Worm (Caenorhabditis elegans) whole organism, L1 larva: ENCODE results near the gene B0524.2.

Source experiments
- C04F5.9 ChIP-seq: sonication (generic microtip); optimal IDR thresholded peaks from 2 replicates; lab custom pipeline; 2016; ENCODE audit warnings: missing genetic modification characterization, missing compliant biosample characterization
- F16B12.6 ChIP-seq: fragments of 150-350 bp; optimal IDR thresholded peaks from 2 replicates; lab custom pipeline; 2014; ENCODE audit warnings: missing biosample characterization, missing genetic modification characterization
- aha-1 ChIP-seq: fragments of 150-350 bp; optimal IDR thresholded peaks from 2 replicates; lab custom pipeline; 2014; ENCODE audit warnings: missing biosample characterization, missing genetic modification characterization
- alr-1 ChIP-seq: fragments of 200-800 bp; sonication (Bioruptor generic); optimal IDR thresholded peaks from 2 replicates; lab custom pipeline; 2018; ENCODE audit warnings: borderline replicate concordance, mild to moderate bottlenecking, missing genetic modification characterization, missing compliant biosample characterization
- ama-1 ChIP-seq: fragments of 150-350 bp; optimal IDR thresholded peaks from 2 replicates; lab custom pipeline; 2014
- blmp-1 ChIP-seq: fragments of 150-350 bp; optimal IDR thresholded peaks from 2 replicates; lab custom pipeline; 2014; ENCODE audit warnings: missing biosample characterization, missing genetic modification characterization
- ceh-63 ChIP-seq: fragments of 200-800 bp; sonication (Bioruptor generic); optimal IDR thresholded peaks from 2 replicates; lab custom pipeline; 2018; ENCODE audit warnings: mild to moderate bottlenecking, missing genetic modification characterization, missing compliant biosample characterization
- ceh-82 ChIP-seq, 3 experiments: fragments of 150-350 bp in 1 of 3; sonication (generic microtip) in 2 of 3; optimal IDR thresholded peaks; 2 replicates each; lab custom pipeline; 2014 to 2017; ENCODE audit warnings: missing biosample characterization in 3 of 3, missing genetic modification characterization in 3 of 3
- ceh-88 ChIP-seq: fragments of 200-800 bp; sonication (Bioruptor generic); IDR thresholded peaks from 2 replicates; pipeline ENCODE4 v1.3.6; 2022; ENCODE audit warnings: missing genetic modification characterization, missing compliant biosample characterization
- ceh-90 ChIP-seq: sonication (generic microtip); optimal IDR thresholded peaks from 2 replicates; lab custom pipeline; 2016; ENCODE audit warnings: missing genetic modification characterization, missing compliant biosample characterization
- ces-1 ChIP-seq: fragments of 150-350 bp; optimal IDR thresholded peaks from 2 replicates; lab custom pipeline; 2014; ENCODE audit warnings: missing biosample characterization, missing genetic modification reagents, missing genetic modification characterization
- dpl-1 ChIP-seq, 3 experiments: fragments of 150-350 bp in 2 of 3; sonication (generic microtip) in 1 of 3; optimal IDR thresholded peaks; 2 replicates each; lab custom pipeline; 2014 to 2017; ENCODE audit warnings: missing biosample characterization in 3 of 3, missing genetic modification characterization in 3 of 3, missing genetic modification reagents in 3 of 3
- dsc-1 ChIP-seq: sonication (generic microtip); optimal IDR thresholded peaks from 2 replicates; lab custom pipeline; 2016; ENCODE audit warnings: mild to moderate bottlenecking, missing genetic modification characterization, missing compliant biosample characterization
- efl-1 ChIP-seq, 4 experiments: fragments of 150-350 bp; optimal IDR thresholded peaks in 3 of 4; peaks in 1 of 4; 1 replicate in 1 of 4; 2 replicates in 3 of 4; lab custom pipeline; 2014; ENCODE audit warnings: missing biosample characterization in 2 of 4, missing genetic modification characterization in 2 of 4, missing genetic modification reagents in 2 of 4
- egl-13 ChIP-seq: sonication (generic microtip); optimal IDR thresholded peaks from 2 replicates; lab custom pipeline; 2016; ENCODE audit warnings: missing genotype, missing genetic modification reagents, missing genetic modification characterization, missing compliant biosample characterization
- elt-2 ChIP-seq: sonication (generic microtip); optimal IDR thresholded peaks from 2 replicates; lab custom pipeline; 2016; ENCODE audit warnings: missing genetic modification characterization, mild to moderate bottlenecking, inconsistent platforms, missing compliant biosample characterization, missing genetic modification reagents
- elt-3 ChIP-seq, 6 experiments: fragments of 150-350 bp in 1 of 6; sonication (generic microtip); optimal IDR thresholded peaks; 2 replicates each; lab custom pipeline; 2017 to 2018; ENCODE audit warnings: missing biosample characterization in 6 of 6, missing genetic modification characterization in 6 of 6, inconsistent platforms in 1 of 6
- ets-5 ChIP-seq: fragments of 200-800 bp; sonication (Bioruptor generic); IDR thresholded peaks from 2 replicates; pipeline ENCODE4 v1.3.6; 2022; ENCODE audit warnings: missing genetic modification characterization, missing compliant biosample characterization
- fkh-10 ChIP-seq: sonication (generic microtip); optimal IDR thresholded peaks from 2 replicates; lab custom pipeline; 2017; ENCODE audit warnings: missing biosample characterization, missing genetic modification reagents, missing genetic modification characterization
- fkh-4 ChIP-seq: sonication (generic microtip); optimal IDR thresholded peaks from 2 replicates; lab custom pipeline; 2016; ENCODE audit warnings: missing compliant biosample characterization, missing genetic modification characterization, borderline replicate concordance
- fos-1 ChIP-seq: fragments of 150-350 bp; optimal IDR thresholded peaks from 2 replicates; lab custom pipeline; 2014; ENCODE audit warnings: missing biosample characterization, missing genetic modification characterization
- hlh-4 ChIP-seq: sonication (generic microtip); optimal IDR thresholded peaks from 2 replicates; lab custom pipeline; 2016; ENCODE audit warnings: mild to moderate bottlenecking, missing genetic modification characterization, missing compliant biosample characterization
- hpl-2 ChIP-seq: fragments of 150-350 bp; optimal IDR thresholded peaks from 2 replicates; lab custom pipeline; 2014; ENCODE audit warnings: missing biosample characterization, missing genetic modification reagents, missing genetic modification characterization
- irx-1 ChIP-seq: sonication (generic microtip); optimal IDR thresholded peaks from 2 replicates; lab custom pipeline; 2016; ENCODE audit warnings: missing genetic modification characterization, missing compliant biosample characterization
- lin-13 ChIP-seq: fragments of 150-350 bp; optimal IDR thresholded peaks from 2 replicates; lab custom pipeline; 2014; ENCODE audit warnings: missing biosample characterization, missing genetic modification reagents, missing genetic modification characterization
- lin-14 ChIP-seq: fragments of 200-800 bp; sonication (Bioruptor generic); optimal IDR thresholded peaks from 2 replicates; lab custom pipeline; 2018; ENCODE audit warnings: mild to moderate bottlenecking, missing genetic modification characterization, moderate library complexity, missing compliant biosample characterization
- lin-15B ChIP-seq: fragments of 150-350 bp; sonication (generic microtip); optimal IDR thresholded peaks from 3 replicates; lab custom pipeline; 2014; ENCODE audit warnings: missing biosample characterization, missing genetic modification characterization
- lin-39 ChIP-seq: fragments of 150-350 bp; optimal IDR thresholded peaks from 2 replicates; lab custom pipeline; 2014; ENCODE audit warnings: missing biosample characterization, missing genetic modification reagents, missing genetic modification characterization
- mab-9 ChIP-seq: fragments of 200-800 bp; sonication (Bioruptor generic); IDR thresholded peaks from 2 replicates; pipeline ENCODE4 v1.3.6; 2022; ENCODE audit warnings: missing genetic modification reagents, missing genetic modification characterization, missing compliant biosample characterization
- mdl-1 ChIP-seq, 2 experiments: fragments of 150-350 bp; optimal IDR thresholded peaks; 2 replicates each; lab custom pipeline; 2014 to 2017; ENCODE audit warnings: missing biosample characterization in 2 of 2, missing genetic modification characterization in 2 of 2, inconsistent platforms in 1 of 2
- mef-2 ChIP-seq: fragments of 150-350 bp; optimal IDR thresholded peaks from 2 replicates; lab custom pipeline; 2014; ENCODE audit warnings: missing biosample characterization, missing genetic modification characterization
- mep-1 ChIP-seq: fragments of 150-350 bp; optimal IDR thresholded peaks from 2 replicates; lab custom pipeline; 2014; ENCODE audit warnings: missing biosample characterization, missing genetic modification characterization
- nhr-19 ChIP-seq: fragments of 200-800 bp; sonication (Bioruptor generic); conservative IDR thresholded peaks from 2 replicates; pipeline ENCODE4 v1.3.6; 2022; ENCODE audit warnings: missing genetic modification characterization, missing compliant biosample characterization
- nhr-20 ChIP-seq: sonication (generic microtip); optimal IDR thresholded peaks from 2 replicates; lab custom pipeline; 2016; ENCODE audit warnings: mild to moderate bottlenecking, missing genetic modification characterization, missing compliant biosample characterization
- nhr-237 ChIP-seq: fragments of 150-350 bp; optimal IDR thresholded peaks from 2 replicates; lab custom pipeline; 2014; ENCODE audit warnings: missing biosample characterization, missing genetic modification characterization
- nhr-71 ChIP-seq: sonication (generic microtip); optimal IDR thresholded peaks from 2 replicates; lab custom pipeline; 2016; ENCODE audit warnings: mild to moderate bottlenecking, missing genetic modification characterization, moderate library complexity, missing compliant biosample characterization
- nhr-76 ChIP-seq: sonication (generic microtip); optimal IDR thresholded peaks from 2 replicates; lab custom pipeline; 2017; ENCODE audit warnings: missing biosample characterization, missing genetic modification characterization
- pax-3 ChIP-seq: fragments of 200-800 bp; sonication (Bioruptor generic); optimal IDR thresholded peaks from 2 replicates; lab custom pipeline; 2018; ENCODE audit warnings: mild to moderate bottlenecking, missing genetic modification characterization, moderate library complexity, missing compliant biosample characterization
- snu-23 ChIP-seq: sonication (generic microtip); optimal IDR thresholded peaks from 2 replicates; lab custom pipeline; 2016; ENCODE audit warnings: missing genetic modification characterization, missing compliant biosample characterization
- sox-4 ChIP-seq: sonication (generic microtip); optimal IDR thresholded peaks from 2 replicates; lab custom pipeline; 2016; ENCODE audit warnings: missing genetic modification characterization, missing compliant biosample characterization
- sptf-1 ChIP-seq: fragments of 150-350 bp; optimal IDR thresholded peaks from 2 replicates; lab custom pipeline; 2014; ENCODE audit warnings: missing biosample characterization, missing genetic modification characterization
- swsn-7 ChIP-seq: sonication (generic microtip); optimal IDR thresholded peaks from 2 replicates; lab custom pipeline; 2016; ENCODE audit warnings: missing genetic modification characterization, missing compliant biosample characterization
- tbx-2 ChIP-seq: sonication (generic microtip); optimal IDR thresholded peaks from 2 replicates; lab custom pipeline; 2016; ENCODE audit warnings: missing genetic modification characterization, missing compliant biosample characterization
- tlp-1 ChIP-seq: fragments of 150-350 bp; optimal IDR thresholded peaks from 2 replicates; lab custom pipeline; 2014; ENCODE audit warnings: missing biosample characterization, missing genetic modification characterization
- unc-130 ChIP-seq: fragments of 150-350 bp; optimal IDR thresholded peaks from 2 replicates; lab custom pipeline; 2017; ENCODE audit warnings: missing biosample characterization, missing genetic modification characterization, inconsistent platforms
- unc-30 ChIP-seq: sonication (generic microtip); optimal IDR thresholded peaks from 2 replicates; lab custom pipeline; 2017; ENCODE audit warnings: missing biosample characterization, missing genetic modification characterization
- unc-62 ChIP-seq: fragments of 150-350 bp; optimal IDR thresholded peaks from 2 replicates; lab custom pipeline; 2014; ENCODE audit warnings: missing biosample characterization, missing genetic modification reagents, missing genetic modification characterization
- xbp-1 ChIP-seq: sonication (generic microtip); optimal IDR thresholded peaks from 2 replicates; lab custom pipeline; 2016; ENCODE audit warnings: missing genetic modification characterization, missing compliant biosample characterization
- zag-1 ChIP-seq: fragments of 150-350 bp; optimal IDR thresholded peaks from 2 replicates; lab custom pipeline; 2014; ENCODE audit warnings: missing biosample characterization, missing genetic modification characterization
- zip-4 ChIP-seq: fragments of 200-800 bp; sonication (Bioruptor generic); optimal IDR thresholded peaks from 2 replicates; lab custom pipeline; 2018; ENCODE audit warnings: mild to moderate bottlenecking, missing genetic modification characterization, moderate library complexity, missing compliant biosample characterization
- ztf-11 ChIP-seq, 2 experiments: sonication (generic microtip); optimal IDR thresholded peaks; 2 replicates each; lab custom pipeline; 2016 to 2017; ENCODE audit warnings: missing genetic modification characterization in 2 of 2, missing biosample characterization in 1 of 2, missing compliant biosample characterization in 1 of 2
- ztf-4 ChIP-seq: fragments of 150-350 bp; optimal IDR thresholded peaks from 2 replicates; lab custom pipeline; 2014; ENCODE audit warnings: missing biosample characterization, missing genetic modification characterization

Gene B0524.2

ce11 chrIII:1925048-1925537 is 31.2 kb downstream of the B0524.2 start (continued):
- peak; percentile 82 for TF ChIP-seq mep-1 (tag; lab: Kevin White, UChicago)
- TF ChIP-seq lin-14 (GFP tag; lab: Kevin White, UChicago) = peak; percentile 100
- peak; percentile 91 for TF ChIP-seq ceh-88 (GFP tag; lab: Robert Waterston, UW)
- peak; percentile 30 for TF ChIP-seq ama-1
- TF ChIP-seq ceh-63 (GFP tag; lab: Kevin White, UChicago) = no peak
- peak; percentile 81 for TF ChIP-seq unc-62 (GFP tag; lab: Kevin White, UChicago)
- TF ChIP-seq ets-5 (GFP tag; lab: Robert Waterston, UW) = no peak
- TF ChIP-seq xbp-1 (tag; lab: Kevin White, UChicago) = peak; percentile 94
- peak; percentile 97 for TF ChIP-seq unc-130 (tag; lab: Kevin White, UChicago)
- TF ChIP-seq fos-1 = peak; percentile 92
- peak; percentile 84 for TF ChIP-seq zag-1 (tag; lab: Kevin White, UChicago)
- TF ChIP-seq alr-1 = no peak
- peak in 1 of 2 experiments; percentile 89 for TF ChIP-seq ztf-11 (tag; optimal IDR thresholded peaks at IDR 0.05; lab: Kevin White, UChicago)
- peak; percentile 89 for TF ChIP-seq aha-1 (tag; lab: Kevin White, UChicago)
- TF ChIP-seq elt-2 (tag; lab: Kevin White, UChicago) = peak; percentile 99
- TF ChIP-seq ceh-82 (tag; optimal IDR thresholded peaks at IDR 0.05; lab: Kevin White, UChicago) = peak; percentile 87 to 91 (median 91)
- peak; percentile 96 for TF ChIP-seq blmp-1 (tag; lab: Kevin White, UChicago)
- peak; percentile 79 for TF ChIP-seq nhr-237 (tag; lab: Kevin White, UChicago)
- peak in 4 of 6 experiments; percentile 51 to 95 (median 72) for TF ChIP-seq elt-3 (tag; optimal IDR thresholded peaks at IDR 0.05; lab: Kevin White, UChicago)
- no peak for TF ChIP-seq unc-30 (tag; lab: Kevin White, UChicago)
- TF ChIP-seq mab-9 (GFP tag; lab: Robert Waterston, UW) = peak; percentile 88
- no peak for TF ChIP-seq nhr-76 (tag; lab: Kevin White, UChicago)
- peak; percentile 98 for TF ChIP-seq snu-23 (GFP tag; lab: Kevin White, UChicago)
- peak; percentile 1 for TF ChIP-seq hlh-4
- peak; percentile 100 for TF ChIP-seq nhr-71 (tag; lab: Kevin White, UChicago)
- peak; percentile 40 for TF ChIP-seq lin-15B (tag; lab: Kevin White, UChicago)
- peak; percentile 80 for TF ChIP-seq C04F5.9 (tag; lab: Kevin White, UChicago)
- TF ChIP-seq irx-1 (tag; lab: Kevin White, UChicago) = peak; percentile 99
- peak; percentile 89 for TF ChIP-seq lin-39 (tag; lab: Kevin White, UChicago)
- peak; percentile 70 for TF ChIP-seq zip-4
- peak; percentile 64 to 71 (median 70) for TF ChIP-seq dpl-1 (GFP tag; optimal IDR thresholded peaks at IDR 0.05; lab: Kevin White, UChicago)
- peak; percentile 98 for TF ChIP-seq dsc-1 (tag; lab: Kevin White, UChicago)
- peak; percentile 100 for TF ChIP-seq nhr-20
- peak; percentile 98 for TF ChIP-seq swsn-7
- TF ChIP-seq egl-13 (tag; lab: Kevin White, UChicago) = peak; percentile 99
- TF ChIP-seq efl-1 (optimal IDR thresholded peaks at IDR 0.05; lab: Kevin White, UChicago) = peak; percentile 86 to 93
- TF ChIP-seq efl-1 (GFP tag; optimal IDR thresholded peaks at IDR 0.05 in 1 of 2; lab: Kevin White, UChicago) = peak; percentile 34 to 97
- TF ChIP-seq mef-2 (tag; lab: Kevin White, UChicago) = peak; percentile 93
- peak; percentile 94 for TF ChIP-seq sox-4 (tag; lab: Kevin White, UChicago)
- no peak for TF ChIP-seq ces-1 (GFP tag; lab: Kevin White, UChicago)
- peak; percentile 94 for TF ChIP-seq fkh-10
- TF ChIP-seq ceh-90 (tag; lab: Kevin White, UChicago) = no peak
- TF ChIP-seq fkh-4 (tag; lab: Kevin White, UChicago) = peak; percentile 70
- TF ChIP-seq tlp-1 (tag; lab: Kevin White, UChicago) = no peak
- peak; percentile 94 for TF ChIP-seq pax-3 (tag; lab: Kevin White, UChicago)
- TF ChIP-seq hpl-2 = peak; percentile 40
- no peak for TF ChIP-seq sptf-1 (tag; lab: Kevin White, UChicago)
- peak; percentile 8 for TF ChIP-seq F16B12.6 (tag; lab: Kevin White, UChicago)
- peak; percentile 75 to 96 for TF ChIP-seq mdl-1 (tag; optimal IDR thresholded peaks at IDR 0.05; lab: Kevin White, UChicago)
- peak; percentile 98 for TF ChIP-seq nhr-19 (GFP tag; lab: Robert Waterston, UW)
- peak; percentile 94 for TF ChIP-seq ztf-4 (tag; lab: Kevin White, UChicago)
- peak; percentile 86 for TF ChIP-seq lin-13 (GFP tag; lab: Kevin White, UChicago)
- TF ChIP-seq tbx-2 (tag; lab: Kevin White, UChicago) = peak; percentile 99
